Fruit fly (Drosophila melanogaster) whole organism, embryonic: ENCODE results near the gene CG8066.
A peak's percentile ranks its signal among the peaks of the same experiment; 100 is the strongest.

Experiments
- CG1024 ChIP-seq: fragments of 200-800 bp; sonication (Bioruptor generic); IDR thresholded peaks from 2 replicates; pipeline ENCODE4 v1.3.6; 2022; ENCODE audit warnings: missing biosample characterization, missing genetic modification characterization
- CG10979 ChIP-seq: fragments of 200-800 bp; sonication (Bioruptor generic); optimal IDR thresholded peaks from 2 replicates; lab custom pipeline; 2018; ENCODE audit warnings: missing biosample characterization, mild to moderate bottlenecking, missing genetic modification characterization, moderate library complexity
- CG12155 ChIP-seq: fragments of 200-800 bp; sonication (Bioruptor generic); optimal IDR thresholded peaks from 3 replicates; lab custom pipeline; 2016; ENCODE audit warnings: missing biosample characterization, missing genetic modification characterization
- CG14860 ChIP-seq: fragments of 200-800 bp; sonication (Bioruptor generic); IDR thresholded peaks from 3 replicates; pipeline ENCODE4 v1.3.6; 2022; ENCODE audit warnings: missing biosample characterization, missing genetic modification characterization; ENCODE audit not compliant: partially characterized antibody
- CG15073 ChIP-seq: fragments of 200-800 bp; sonication (Bioruptor generic); optimal IDR thresholded peaks from 2 replicates; lab custom pipeline; 2016; ENCODE audit warnings: missing biosample characterization, missing genetic modification characterization
- CG1529 ChIP-seq: fragments of 200-800 bp; sonication (Bioruptor generic); optimal IDR thresholded peaks from 3 replicates; lab custom pipeline; 2018; ENCODE audit warnings: missing biosample characterization, missing genetic modification characterization
- CG15514 ChIP-seq: fragments of 200-800 bp; sonication (Bioruptor generic); optimal IDR thresholded peaks from 3 replicates; lab custom pipeline; 2017; ENCODE audit warnings: missing biosample characterization, missing genetic modification characterization, mild to moderate bottlenecking, moderate library complexity, missing genetic modification reagents
- CG15601 ChIP-seq: fragments of 200-800 bp; sonication (Bioruptor generic); optimal IDR thresholded peaks from 3 replicates; lab custom pipeline; 2019; ENCODE audit warnings: missing biosample characterization, mild to moderate bottlenecking, missing genetic modification characterization, moderate library complexity
- CG1603 ChIP-seq: fragments of 200-800 bp; sonication (Bioruptor generic); optimal IDR thresholded peaks from 2 replicates; lab custom pipeline; 2019; ENCODE audit warnings: missing biosample characterization, mild to moderate bottlenecking, missing genetic modification characterization, moderate library complexity
- CG1647 ChIP-seq: fragments of 200-800 bp; sonication (Bioruptor generic); optimal IDR thresholded peaks from 3 replicates; lab custom pipeline; 2016; ENCODE audit warnings: missing biosample characterization, missing genetic modification characterization
- CG17568 ChIP-seq: fragments of 200-800 bp; sonication (Bioruptor generic); optimal IDR thresholded peaks from 2 replicates; lab custom pipeline; 2018; ENCODE audit warnings: missing biosample characterization, mild to moderate bottlenecking, missing genetic modification characterization, moderate library complexity
- CG1832 ChIP-seq: fragments of 200-800 bp; sonication (Bioruptor generic); optimal IDR thresholded peaks from 2 replicates; lab custom pipeline; 2017; ENCODE audit warnings: missing biosample characterization, mild to moderate bottlenecking, missing genetic modification characterization, inconsistent platforms
- CG2129 ChIP-seq: fragments of 200-800 bp; sonication (Bioruptor generic); IDR thresholded peaks from 2 replicates; pipeline ENCODE4 v1.3.6; 2022; ENCODE audit warnings: missing biosample characterization, missing genetic modification characterization; ENCODE audit not compliant: partially characterized antibody
- CG30403 ChIP-seq: fragments of 200-800 bp; sonication (Bioruptor generic); optimal IDR thresholded peaks from 3 replicates; lab custom pipeline; 2016; ENCODE audit warnings: missing biosample characterization, missing genetic modification characterization
- CG7987 ChIP-seq: fragments of 200-800 bp; sonication (Bioruptor generic); optimal IDR thresholded peaks from 2 replicates; lab custom pipeline; 2018; ENCODE audit warnings: missing biosample characterization, mild to moderate bottlenecking, missing genetic modification characterization, moderate library complexity
- CG9817 ChIP-seq: fragments of 200-800 bp; sonication (Bioruptor generic); optimal IDR thresholded peaks from 2 replicates; lab custom pipeline; 2018; ENCODE audit warnings: missing biosample characterization, mild to moderate bottlenecking, missing genetic modification characterization, moderate library complexity
- D19A ChIP-seq: fragments of 200-800 bp; optimal IDR thresholded peaks from 3 replicates; lab custom pipeline; 2019; ENCODE audit warnings: missing biosample characterization, mild to moderate bottlenecking, missing genetic modification characterization, moderate library complexity
- Dfd ChIP-seq, 2 experiments: fragments of >200 bp; optimal IDR thresholded peaks; 2 replicates each; lab custom pipeline; 2017; ENCODE audit warnings: missing biosample characterization in 2 of 2, missing genetic modification characterization in 2 of 2
- Dref ChIP-seq: fragments of 200-800 bp; sonication (Bioruptor generic); IDR thresholded peaks from 2 replicates; pipeline ENCODE4 v1.3.6; 2022; ENCODE audit warnings: missing biosample characterization, missing genetic modification characterization
- Fer2 ChIP-seq: fragments of 200-800 bp; sonication (Bioruptor generic); optimal IDR thresholded peaks from 2 replicates; lab custom pipeline; 2018; ENCODE audit warnings: missing biosample characterization, mild to moderate bottlenecking, missing genetic modification characterization, moderate library complexity
- H15 ChIP-seq: fragments of 200-800 bp; sonication (Bioruptor generic); IDR thresholded peaks from 3 replicates; pipeline ENCODE4 v1.3.6; 2022; ENCODE audit warnings: missing biosample characterization, missing genetic modification characterization
- Hand ChIP-seq: fragments of 200-800 bp; sonication (Bioruptor generic); optimal IDR thresholded peaks from 2 replicates; lab custom pipeline; 2017; ENCODE audit warnings: mild to moderate bottlenecking, missing biosample characterization, missing genetic modification reagents, missing genetic modification characterization
- Hmr ChIP-seq: fragments of 200-800 bp; sonication (Bioruptor generic); optimal IDR thresholded peaks from 3 replicates; lab custom pipeline; 2017; ENCODE audit warnings: mild to moderate bottlenecking, missing biosample characterization, missing genetic modification reagents, missing genetic modification characterization
- Hr78 ChIP-seq, 2 experiments: fragments of 200-800 bp in 1 of 2; fragments of >200 bp in 1 of 2; sonication (Bioruptor generic) in 1 of 2; optimal IDR thresholded peaks; 2 replicates each; lab custom pipeline; 2017 to 2019; ENCODE audit warnings: missing biosample characterization in 2 of 2, missing genetic modification characterization in 2 of 2, mild to moderate bottlenecking in 1 of 2, moderate library complexity in 1 of 2
- Kr ChIP-seq: fragments of 200-800 bp; sonication (Bioruptor generic); optimal IDR thresholded peaks from 2 replicates; lab custom pipeline; 2017; ENCODE audit warnings: missing biosample characterization, mild to moderate bottlenecking, missing genetic modification characterization
- NFAT ChIP-seq: fragments of 200-800 bp; sonication (Bioruptor generic); IDR thresholded peaks from 2 replicates; pipeline ENCODE4 v1.3.6; 2022; ENCODE audit warnings: missing biosample characterization, missing genetic modification characterization
- Optix ChIP-seq: fragments of 200-800 bp; sonication (Bioruptor generic); IDR thresholded peaks from 3 replicates; pipeline ENCODE4 v1.3.6; 2022; ENCODE audit warnings: missing biosample characterization, missing genetic modification characterization
- PHDP ChIP-seq: fragments of 200-800 bp; sonication (Bioruptor generic); optimal IDR thresholded peaks from 3 replicates; lab custom pipeline; 2018; ENCODE audit warnings: missing biosample characterization, mild to moderate bottlenecking, missing genetic modification characterization, moderate library complexity
- Side ChIP-seq: fragments of 200-800 bp; sonication (Bioruptor generic); optimal IDR thresholded peaks from 2 replicates; lab custom pipeline; 2016; ENCODE audit warnings: missing biosample characterization, missing genetic modification characterization
- Sin3A ChIP-seq: fragments of >200 bp; optimal IDR thresholded peaks from 2 replicates; lab custom pipeline; 2018
- Tbp ChIP-seq: fragments of >200 bp; optimal IDR thresholded peaks from 2 replicates; lab custom pipeline; 2018; ENCODE audit warnings: missing biosample characterization, missing genetic modification characterization
- ase ChIP-seq: fragments of 200-800 bp; sonication (Bioruptor generic); IDR thresholded peaks from 3 replicates; pipeline ENCODE4 v1.3.6; 2022; ENCODE audit warnings: missing biosample characterization, missing genetic modification characterization
- cad ChIP-seq: fragments of >200 bp; optimal IDR thresholded peaks from 2 replicates; lab custom pipeline; 2017; ENCODE audit warnings: missing biosample characterization, missing genetic modification characterization
- cg ChIP-seq: fragments of 200-800 bp; sonication (Bioruptor generic); optimal IDR thresholded peaks from 3 replicates; lab custom pipeline; 2019; ENCODE audit warnings: missing biosample characterization, mild to moderate bottlenecking, missing genetic modification characterization, moderate library complexity
- chinmo ChIP-seq: fragments of 200-800 bp; sonication (Bioruptor generic); IDR thresholded peaks from 4 replicates; pipeline ENCODE4 v1.3.6; 2022; ENCODE audit warnings: missing biosample characterization, missing genetic modification characterization; ENCODE audit not compliant: partially characterized antibody
- crc ChIP-seq: fragments of 200-800 bp; sonication (Bioruptor generic); optimal IDR thresholded peaks from 2 replicates; lab custom pipeline; 2016; ENCODE audit warnings: missing biosample characterization, missing genetic modification characterization
- dmrt11E ChIP-seq: fragments of 200-800 bp; sonication (Bioruptor generic); optimal IDR thresholded peaks from 3 replicates; lab custom pipeline; 2018; ENCODE audit warnings: missing biosample characterization, mild to moderate bottlenecking, missing genetic modification characterization, moderate library complexity
- eyg ChIP-seq: fragments of 200-800 bp; sonication (Bioruptor generic); optimal IDR thresholded peaks from 3 replicates; lab custom pipeline; 2016; ENCODE audit warnings: missing biosample characterization, missing genetic modification characterization
- fd96Cb ChIP-seq: fragments of 200-800 bp; sonication (Bioruptor generic); optimal IDR thresholded peaks from 2 replicates; lab custom pipeline; 2018; ENCODE audit warnings: missing biosample characterization, mild to moderate bottlenecking, missing genetic modification characterization, moderate library complexity
- gfzf ChIP-seq: fragments of 200-800 bp; sonication (Bioruptor generic); optimal IDR thresholded peaks from 2 replicates; lab custom pipeline; 2016; ENCODE audit warnings: missing biosample characterization, mild to moderate bottlenecking, missing genetic modification characterization, moderate library complexity
- jigr1 ChIP-seq: fragments of 200-800 bp; sonication (Bioruptor generic); IDR thresholded peaks from 3 replicates; pipeline ENCODE4 v1.3.6; 2022; ENCODE audit warnings: missing biosample characterization, missing genetic modification characterization
- kah ChIP-seq: fragments of 200-800 bp; sonication (Bioruptor generic); optimal IDR thresholded peaks from 2 replicates; lab custom pipeline; 2018; ENCODE audit warnings: missing biosample characterization, mild to moderate bottlenecking, missing genetic modification characterization
- ken ChIP-seq: fragments of 200-800 bp; sonication (Bioruptor generic); IDR thresholded peaks from 3 replicates; pipeline ENCODE4 v1.3.6; 2022; ENCODE audit warnings: missing biosample characterization, missing genetic modification characterization
- lab ChIP-seq: fragments of 200-800 bp; sonication (Bioruptor generic); optimal IDR thresholded peaks from 3 replicates; lab custom pipeline; 2017; ENCODE audit warnings: missing biosample characterization, missing genetic modification characterization, mild to moderate bottlenecking, moderate library complexity, missing genetic modification reagents
- lmd ChIP-seq: fragments of 200-800 bp; sonication (Bioruptor generic); IDR thresholded peaks from 2 replicates; pipeline ENCODE4 v1.3.6; 2022; ENCODE audit warnings: missing biosample characterization, missing genetic modification characterization
- pfk ChIP-seq: fragments of 200-800 bp; sonication (Bioruptor generic); optimal IDR thresholded peaks from 2 replicates; lab custom pipeline; 2018; ENCODE audit warnings: missing biosample characterization, mild to moderate bottlenecking, missing genetic modification characterization, moderate library complexity
- prd ChIP-seq, 3 experiments: fragments of >200 bp in 2 of 3; fragments of 200-800 bp in 1 of 3; sonication (Bioruptor generic) in 1 of 3; optimal IDR thresholded peaks in 2 of 3; IDR thresholded peaks in 1 of 3; 2 replicates in 2 of 3; 3 replicates in 1 of 3; pipeline versions ENCODE4 v1.3.6 to Lab custom; 2017 to 2022; ENCODE audit warnings: missing biosample characterization in 1 of 3, missing genetic modification characterization in 1 of 3
- rib ChIP-seq: fragments of 200-800 bp; sonication (Bioruptor generic); IDR thresholded peaks from 2 replicates; pipeline ENCODE4 v1.3.6; 2022; ENCODE audit warnings: missing biosample characterization, missing genetic modification characterization
- sd ChIP-seq: fragments of 200-800 bp; sonication (Bioruptor generic); optimal IDR thresholded peaks from 3 replicates; lab custom pipeline; 2018; ENCODE audit warnings: missing biosample characterization, mild to moderate bottlenecking, missing genetic modification characterization, moderate library complexity
- sna ChIP-seq: fragments of 200-800 bp; sonication (Bioruptor generic); IDR thresholded peaks from 2 replicates; pipeline ENCODE4 v1.3.6; 2022; ENCODE audit warnings: missing biosample characterization, missing genetic modification characterization; ENCODE audit not compliant: partially characterized antibody
- stc ChIP-seq: fragments of 200-800 bp; sonication (Bioruptor generic); IDR thresholded peaks from 2 replicates; pipeline ENCODE4 v1.3.6; 2022; ENCODE audit warnings: missing biosample characterization, missing genetic modification characterization

Gene CG8066

dm6 chr3R:14542038-14542437 is 26.6 kb downstream of the CG8066 start (continued):
- TF ChIP-seq CG1647 (no peak), PHDP (tag; lab: Kevin White, UChicago) (no peak), CG15514 (GFP tag; lab: Kevin White, UChicago) (peak; percentile 5), Fer2 (tag; lab: Kevin White, UChicago) (no peak), Sin3A (lab: Kevin White, UChicago) (no peak), rib (GFP tag; lab: Robert Waterston, UW) (no peak), lmd (GFP tag; lab: Robert Waterston, UW) (peak; percentile 20; the same call in 1 of the 2 replicates), pfk (no peak), Kr (GFP tag; lab: Kevin White, UChicago) (no peak), fd96Cb (tag; lab: Kevin White, UChicago) (no peak), Side (no peak), Dfd (GFP tag; optimal IDR thresholded peaks at IDR 0.05; lab: Kevin White, UChicago) (no peak), Tbp (GFP tag; lab: Kevin White, UChicago) (no peak), CG15073 (no peak), Hr78 (GFP tag; optimal IDR thresholded peaks at IDR 0.05; lab: Kevin White, UChicago) (no peak), kah (GFP tag; lab: Kevin White, UChicago) (no peak), H15 (GFP tag; lab: Robert Waterston, UW) (no peak), chinmo (no peak), D19A (tag; lab: Kevin White, UChicago) (no peak), gfzf (no peak), stc (GFP tag; lab: Robert Waterston, UW) (peak; percentile 16; the same call in 1 of the 2 replicates), cg (GFP tag; lab: Kevin White, UChicago) (no peak), CG1024 (no peak), eyg (no peak), CG1832 (GFP tag; lab: Kevin White, UChicago) (no peak), crc (GFP tag; lab: Kevin White, UChicago) (no peak), CG10979 (no peak), prd (optimal IDR thresholded peaks at IDR 0.05; lab: Kevin White, UChicago) (no peak), prd (GFP tag; IDR thresholded peaks at IDR 0.05; lab: Robert Waterston, UW) (peak; percentile 39; the same call in 1 of the 3 replicates), Hand (GFP tag; lab: Kevin White, UChicago) (no peak), dmrt11E (tag; lab: Kevin White, UChicago) (no peak), Dref (no peak), ken (no peak), CG14860 (no peak), jigr1 (GFP tag; lab: Robert Waterston, UW) (no peak), ase (GFP tag; lab: Robert Waterston, UW) (no peak), CG1529 (GFP tag; lab: Kevin White, UChicago) (no peak), CG30403 (GFP tag; lab: Kevin White, UChicago) (peak; percentile 5), CG7987 (no peak), CG9817 (tag; lab: Kevin White, UChicago) (no peak), Optix (GFP tag; lab: Robert Waterston, UW) (no peak), CG15601 (no peak), NFAT (no peak), cad (GFP tag; lab: Kevin White, UChicago) (no peak), sna (no peak), CG1603 (tag; lab: Kevin White, UChicago) (no peak), CG2129 (no peak), lab (GFP tag; lab: Kevin White, UChicago) (peak; percentile 55), Hmr (GFP tag; lab: Kevin White, UChicago) (peak; percentile 17), CG17568 (GFP tag; lab: Kevin White, UChicago) (no peak), CG12155 (GFP tag; lab: Kevin White, UChicago) (no peak), sd (tag; lab: Kevin White, UChicago) (no peak)
